Fruit fly (Drosophila melanogaster) whole organism, embryonic: ENCODE data around the gene Pax.

Source experiments
- Bteb2 ChIP-seq: fragments of 200-800 bp; sonication (Bioruptor generic); optimal IDR thresholded peaks from 2 replicates; lab custom pipeline; 2016; ENCODE audit warnings: missing biosample characterization, missing genetic modification characterization
- CG12104 ChIP-seq: fragments of 200-800 bp; sonication (Bioruptor generic); optimal IDR thresholded peaks from 3 replicates; lab custom pipeline; 2016; ENCODE audit warnings: missing biosample characterization, missing genetic modification characterization
- CG12659 ChIP-seq: fragments of 200-800 bp; sonication (Bioruptor generic); optimal IDR thresholded peaks from 3 replicates; lab custom pipeline; 2017; ENCODE audit warnings: mild to moderate bottlenecking, missing biosample characterization, missing genetic modification reagents, missing genetic modification characterization
- CG14441 ChIP-seq: fragments of 200-800 bp; sonication (Bioruptor generic); IDR thresholded peaks from 2 replicates; pipeline ENCODE4 v1.3.6; 2022; ENCODE audit warnings: missing biosample characterization, missing genetic modification characterization
- CG14710 ChIP-seq: fragments of 200-800 bp; sonication (Bioruptor generic); optimal IDR thresholded peaks from 3 replicates; lab custom pipeline; 2019; ENCODE audit warnings: missing biosample characterization, mild to moderate bottlenecking, missing genetic modification characterization, moderate library complexity
- CG14965 ChIP-seq: fragments of 200-800 bp; sonication (Bioruptor generic); optimal IDR thresholded peaks from 2 replicates; lab custom pipeline; 2016; ENCODE audit warnings: missing biosample characterization, missing genetic modification characterization, borderline replicate concordance
- CG15073 ChIP-seq: fragments of 200-800 bp; sonication (Bioruptor generic); optimal IDR thresholded peaks from 2 replicates; lab custom pipeline; 2016; ENCODE audit warnings: missing biosample characterization, missing genetic modification characterization
- CG1603 ChIP-seq: fragments of 200-800 bp; sonication (Bioruptor generic); optimal IDR thresholded peaks from 2 replicates; lab custom pipeline; 2019; ENCODE audit warnings: missing biosample characterization, mild to moderate bottlenecking, missing genetic modification characterization, moderate library complexity
- CG1647 ChIP-seq: fragments of 200-800 bp; sonication (Bioruptor generic); optimal IDR thresholded peaks from 3 replicates; lab custom pipeline; 2016; ENCODE audit warnings: missing biosample characterization, missing genetic modification characterization
- CG17186 ChIP-seq: fragments of 200-800 bp; sonication (Bioruptor generic); optimal IDR thresholded peaks from 3 replicates; lab custom pipeline; 2017; ENCODE audit warnings: missing biosample characterization, missing genetic modification reagents, missing genetic modification characterization
- CG17328 ChIP-seq: fragments of 200-800 bp; sonication (Bioruptor generic); IDR thresholded peaks from 2 replicates; pipeline ENCODE4 v1.3.6; 2022; ENCODE audit warnings: missing biosample characterization, missing genetic modification characterization
- CG18011 ChIP-seq: fragments of 200-800 bp; sonication (Bioruptor generic); optimal IDR thresholded peaks from 2 replicates; lab custom pipeline; 2017; ENCODE audit warnings: missing biosample characterization, missing genetic modification characterization, mild to moderate bottlenecking, moderate library complexity, missing genotype
- CG18599 ChIP-seq: fragments of 200-800 bp; sonication (Bioruptor generic); optimal IDR thresholded peaks from 3 replicates; lab custom pipeline; 2017; ENCODE audit warnings: missing biosample characterization, missing genetic modification characterization, mild to moderate bottlenecking, moderate library complexity, missing genetic modification reagents
- CG30403 ChIP-seq: fragments of 200-800 bp; sonication (Bioruptor generic); optimal IDR thresholded peaks from 3 replicates; lab custom pipeline; 2016; ENCODE audit warnings: missing biosample characterization, missing genetic modification characterization
- CG34376 ChIP-seq: fragments of 200-800 bp; sonication (Bioruptor generic); optimal IDR thresholded peaks from 2 replicates; lab custom pipeline; 2018; ENCODE audit warnings: missing biosample characterization, mild to moderate bottlenecking, missing genetic modification characterization
- CG4360 ChIP-seq: fragments of 200-800 bp; sonication (Bioruptor generic); IDR thresholded peaks from 2 replicates; pipeline ENCODE4 v1.3.6; 2022; ENCODE audit warnings: missing biosample characterization, missing genetic modification characterization
- CG4617 ChIP-seq: fragments of 200-800 bp; sonication (Bioruptor generic); optimal IDR thresholded peaks from 3 replicates; lab custom pipeline; 2016; ENCODE audit warnings: missing biosample characterization, missing genetic modification characterization, borderline replicate concordance
- CG6654 ChIP-seq: fragments of 200-800 bp; sonication (Bioruptor generic); optimal IDR thresholded peaks from 2 replicates; lab custom pipeline; 2017; ENCODE audit warnings: missing biosample characterization, mild to moderate bottlenecking, missing genetic modification characterization
- CG6683 ChIP-seq: fragments of 200-800 bp; sonication (Bioruptor generic); optimal IDR thresholded peaks from 2 replicates; lab custom pipeline; 2017; ENCODE audit warnings: missing biosample characterization, mild to moderate bottlenecking, missing genetic modification characterization, missing genetic modification reagents
- CG7556 ChIP-seq: fragments of 200-800 bp; sonication (Bioruptor generic); optimal IDR thresholded peaks from 2 replicates; lab custom pipeline; 2017; ENCODE audit warnings: missing biosample characterization, mild to moderate bottlenecking, missing genetic modification characterization
- CG7987 ChIP-seq: fragments of 200-800 bp; sonication (Bioruptor generic); optimal IDR thresholded peaks from 2 replicates; lab custom pipeline; 2018; ENCODE audit warnings: missing biosample characterization, mild to moderate bottlenecking, missing genetic modification characterization, moderate library complexity
- CG8924 ChIP-seq: fragments of 200-800 bp; optimal IDR thresholded peaks from 3 replicates; lab custom pipeline; 2019; ENCODE audit warnings: missing biosample characterization, mild to moderate bottlenecking, missing genetic modification characterization, moderate library complexity
- CG9609 ChIP-seq: fragments of 200-800 bp; sonication (Bioruptor generic); optimal IDR thresholded peaks from 3 replicates; lab custom pipeline; 2016; ENCODE audit warnings: missing biosample characterization, missing genetic modification characterization
- CkIIα-i1 ChIP-seq: fragments of 200-800 bp; sonication (Bioruptor generic); IDR thresholded peaks from 2 replicates; pipeline ENCODE4 v1.3.6; 2022; ENCODE audit warnings: missing biosample characterization, missing genetic modification characterization
- Drgx ChIP-seq: fragments of 200-800 bp; sonication (Bioruptor generic); IDR thresholded peaks from 2 replicates; pipeline ENCODE4 v1.3.6; 2022; ENCODE audit warnings: missing biosample characterization, missing genetic modification characterization
- Hand ChIP-seq: fragments of 200-800 bp; sonication (Bioruptor generic); optimal IDR thresholded peaks from 2 replicates; lab custom pipeline; 2017; ENCODE audit warnings: mild to moderate bottlenecking, missing biosample characterization, missing genetic modification reagents, missing genetic modification characterization
- HmgD ChIP-seq: fragments of 200-800 bp; sonication (Bioruptor generic); optimal IDR thresholded peaks from 3 replicates; lab custom pipeline; 2016; ENCODE audit warnings: missing biosample characterization, missing genetic modification characterization
- MBD-R2 ChIP-seq: fragments of 200-800 bp; sonication (Bioruptor generic); IDR thresholded peaks from 2 replicates; pipeline ENCODE4 v1.3.6; 2022; ENCODE audit warnings: missing biosample characterization, missing genetic modification characterization
- Sry-β ChIP-seq: fragments of 200-800 bp; sonication (Bioruptor generic); optimal IDR thresholded peaks from 2 replicates; lab custom pipeline; 2018; ENCODE audit warnings: missing biosample characterization, mild to moderate bottlenecking, missing genetic modification characterization, moderate library complexity
- ase ChIP-seq: fragments of 200-800 bp; sonication (Bioruptor generic); IDR thresholded peaks from 3 replicates; pipeline ENCODE4 v1.3.6; 2022; ENCODE audit warnings: missing biosample characterization, missing genetic modification characterization
- az2 ChIP-seq: fragments of 200-800 bp; sonication (Bioruptor generic); optimal IDR thresholded peaks from 3 replicates; lab custom pipeline; 2016; ENCODE audit warnings: missing biosample characterization, missing genetic modification characterization
- bcd ChIP-seq: fragments of 200-800 bp; sonication (Bioruptor generic); optimal IDR thresholded peaks from 2 replicates; lab custom pipeline; 2017; ENCODE audit warnings: missing biosample characterization, mild to moderate bottlenecking, missing genetic modification characterization
- bsh ChIP-seq, 2 experiments: fragments of 200-800 bp; sonication (Bioruptor generic); optimal IDR thresholded peaks; 2 replicates each; lab custom pipeline; 2017 to 2018; ENCODE audit warnings: mild to moderate bottlenecking in 2 of 2, missing biosample characterization in 2 of 2, missing genetic modification characterization in 2 of 2, moderate library complexity in 1 of 2
- crp ChIP-seq, 2 experiments: fragments of 200-800 bp; sonication (Bioruptor generic); optimal IDR thresholded peaks; 2 replicates in 1 of 2; 3 replicates in 1 of 2; lab custom pipeline; 2017; ENCODE audit warnings: missing biosample characterization in 2 of 2, missing genetic modification characterization in 2 of 2, mild to moderate bottlenecking in 1 of 2, moderate library complexity in 1 of 2
- danr ChIP-seq: fragments of 200-800 bp; sonication (Bioruptor generic); IDR thresholded peaks from 2 replicates; pipeline ENCODE4 v1.3.6; 2022; ENCODE audit warnings: missing biosample characterization, missing genetic modification characterization
- dmrt11E ChIP-seq: fragments of 200-800 bp; sonication (Bioruptor generic); optimal IDR thresholded peaks from 3 replicates; lab custom pipeline; 2018; ENCODE audit warnings: missing biosample characterization, mild to moderate bottlenecking, missing genetic modification characterization, moderate library complexity
- emc ChIP-seq: fragments of 200-800 bp; sonication (Bioruptor generic); optimal IDR thresholded peaks from 2 replicates; lab custom pipeline; 2016; ENCODE audit warnings: missing biosample characterization, missing genetic modification characterization
- ems ChIP-seq: fragments of 200-800 bp; sonication (Bioruptor generic); optimal IDR thresholded peaks from 3 replicates; lab custom pipeline; 2016; ENCODE audit warnings: missing biosample characterization, missing genetic modification characterization
- hb ChIP-seq: fragments of 200-800 bp; sonication (Bioruptor generic); IDR thresholded peaks from 3 replicates; pipeline ENCODE4 v1.3.6; 2022; ENCODE audit warnings: missing biosample characterization, missing genetic modification characterization; ENCODE audit not compliant: partially characterized antibody
- hkb ChIP-seq, 2 experiments: fragments of 200-800 bp in 1 of 2; fragments of >200 bp in 1 of 2; sonication (Bioruptor generic) in 1 of 2; IDR thresholded peaks in 1 of 2; optimal IDR thresholded peaks in 1 of 2; 2 replicates each; pipeline versions ENCODE4 v1.3.6 to Lab custom; 2017 to 2022; ENCODE audit warnings: missing biosample characterization in 1 of 2, missing genetic modification characterization in 1 of 2
- lab ChIP-seq: fragments of 200-800 bp; sonication (Bioruptor generic); optimal IDR thresholded peaks from 3 replicates; lab custom pipeline; 2017; ENCODE audit warnings: missing biosample characterization, missing genetic modification characterization, mild to moderate bottlenecking, moderate library complexity, missing genetic modification reagents
- maf-S ChIP-seq: fragments of 200-800 bp; sonication (Bioruptor generic); optimal IDR thresholded peaks from 2 replicates; lab custom pipeline; 2016; ENCODE audit warnings: missing biosample characterization, missing genetic modification characterization
- otp ChIP-seq: fragments of 200-800 bp; sonication (Bioruptor generic); IDR thresholded peaks from 3 replicates; pipeline ENCODE4, ENCODE4 v1.3.6; 2022; ENCODE audit warnings: missing biosample characterization, missing genetic modification characterization
- psq ChIP-seq: fragments of 200-800 bp; sonication (Bioruptor generic); optimal IDR thresholded peaks from 2 replicates; lab custom pipeline; 2017; ENCODE audit warnings: missing biosample characterization, missing genetic modification characterization
- rib ChIP-seq: fragments of 200-800 bp; sonication (Bioruptor generic); IDR thresholded peaks from 2 replicates; pipeline ENCODE4 v1.3.6; 2022; ENCODE audit warnings: missing biosample characterization, missing genetic modification characterization
- row ChIP-seq: fragments of 200-800 bp; sonication (Bioruptor generic); IDR thresholded peaks from 3 replicates; pipeline ENCODE4 v1.3.6; 2022; ENCODE audit warnings: missing biosample characterization, missing genetic modification characterization
- salm ChIP-seq: fragments of 200-800 bp; sonication (Bioruptor generic); optimal IDR thresholded peaks from 2 replicates; lab custom pipeline; 2018; ENCODE audit warnings: missing biosample characterization, mild to moderate bottlenecking, missing genetic modification characterization
- sisA ChIP-seq: fragments of 200-800 bp; sonication (Bioruptor generic); IDR thresholded peaks from 2 replicates; pipeline ENCODE4 v1.3.6; 2022; ENCODE audit warnings: missing biosample characterization, missing genetic modification characterization
- sob ChIP-seq: fragments of 200-800 bp; sonication (Bioruptor generic); IDR thresholded peaks from 2 replicates; pipeline ENCODE4 v1.3.6; 2022; ENCODE audit warnings: missing biosample characterization, missing genetic modification characterization
- tin ChIP-seq: fragments of 200-800 bp; sonication (Bioruptor generic); optimal IDR thresholded peaks from 3 replicates; lab custom pipeline; 2016; ENCODE audit warnings: missing biosample characterization, missing genetic modification characterization

The Pax gene

dm6 chr2L:19453381-19453780 is 27.0 kb upstream of the Pax start, which contains the start of gene Top2 (continued):
- no peak for TF ChIP-seq CG17328 (GFP tag; lab: Robert Waterston, UW)
- TF ChIP-seq bsh (GFP tag; optimal IDR thresholded peaks at IDR 0.05; lab: Kevin White, UChicago), result no peak
- no peak for TF ChIP-seq CG14441 (GFP tag; lab: Robert Waterston, UW)
- peak; percentile 94 for TF ChIP-seq CG14710 (tag; lab: Kevin White, UChicago)
- no peak for TF ChIP-seq CG34376
- TF ChIP-seq sisA (GFP tag; lab: Robert Waterston, UW), result no peak
- peak; percentile 64 for TF ChIP-seq maf-S (GFP tag; lab: Kevin White, UChicago)
- peak; percentile 89 for TF ChIP-seq MBD-R2 (GFP tag; lab: Robert Waterston, UW)
- TF ChIP-seq Sry-β (GFP tag; lab: Kevin White, UChicago), result peak; percentile 50
- peak; percentile 8 for TF ChIP-seq dmrt11E (tag; lab: Kevin White, UChicago)
- TF ChIP-seq az2 (GFP tag; lab: Kevin White, UChicago), result no peak
- peak in 1 of 2 experiments; percentile 30 for TF ChIP-seq crp (GFP tag; optimal IDR thresholded peaks at IDR 0.05; lab: Kevin White, UChicago)
- peak; percentile 28 for TF ChIP-seq CG9609 (GFP tag; lab: Kevin White, UChicago)
- TF ChIP-seq HmgD, result peak; percentile 95
- TF ChIP-seq CG4617 (GFP tag; lab: Kevin White, UChicago), result peak; percentile 82
- peak; percentile 29 for TF ChIP-seq ems (GFP tag; lab: Kevin White, UChicago)
- no peak for TF ChIP-seq danr
- peak; percentile 76 for TF ChIP-seq hb (GFP tag; lab: Robert Waterston, UW)
- TF ChIP-seq Drgx (GFP tag; lab: Robert Waterston, UW), result no peak
- TF ChIP-seq row, result peak; percentile 81
- no peak for TF ChIP-seq emc (GFP tag; lab: Kevin White, UChicago)
- peak; percentile 94 for TF ChIP-seq CG1603 (tag; lab: Kevin White, UChicago)
- TF ChIP-seq CG12104 (GFP tag; lab: Kevin White, UChicago), result no peak
- no peak for TF ChIP-seq ase (GFP tag; lab: Robert Waterston, UW)
- no peak for TF ChIP-seq rib
- TF ChIP-seq salm (tag; lab: Kevin White, UChicago), result no peak
- TF ChIP-seq hkb (optimal IDR thresholded peaks at IDR 0.05; lab: Kevin White, UChicago), result no peak
- TF ChIP-seq hkb (GFP tag; IDR thresholded peaks at IDR 0.05; lab: Robert Waterston, UW), result peak; percentile 29; the same call in 1 of the 2 replicates
- TF ChIP-seq CG15073 (GFP tag; lab: Kevin White, UChicago), result no peak
- TF ChIP-seq Bteb2 (GFP tag; lab: Kevin White, UChicago), result peak; percentile 0
- no peak for TF ChIP-seq Hand (GFP tag; lab: Kevin White, UChicago)
- TF ChIP-seq lab (GFP tag; lab: Kevin White, UChicago), result no peak
- no peak for TF ChIP-seq CG6654 (GFP tag; lab: Kevin White, UChicago)
- peak; percentile 44 for TF ChIP-seq bcd (GFP tag; lab: Kevin White, UChicago)
- TF ChIP-seq psq, result no peak
- TF ChIP-seq CG17186 (GFP tag; lab: Kevin White, UChicago), result peak; percentile 92
- TF ChIP-seq CG4360, result no peak
- no peak for TF ChIP-seq CkIIα-i1
- peak; percentile 72 for TF ChIP-seq CG7987 (GFP tag; lab: Kevin White, UChicago)
- peak; percentile 48 for TF ChIP-seq tin (GFP tag; lab: Kevin White, UChicago)
- TF ChIP-seq CG18599 (GFP tag; lab: Kevin White, UChicago), result no peak
- TF ChIP-seq CG7556 (GFP tag; lab: Kevin White, UChicago), result no peak
- no peak for TF ChIP-seq CG14965 (GFP tag; lab: Kevin White, UChicago)
- no peak for TF ChIP-seq otp (GFP tag; lab: Robert Waterston, UW)
- peak; percentile 48; the same call in 1 of the 2 replicates for TF ChIP-seq sob (GFP tag; lab: Robert Waterston, UW)
- TF ChIP-seq CG18011 (GFP tag; lab: Kevin White, UChicago), result no peak
- TF ChIP-seq CG6683 (GFP tag; lab: Kevin White, UChicago), result no peak
- peak; percentile 79 for TF ChIP-seq CG12659 (GFP tag; lab: Kevin White, UChicago)
- peak; percentile 27 for TF ChIP-seq CG8924 (tag; lab: Kevin White, UChicago)
- TF ChIP-seq CG30403 (GFP tag; lab: Kevin White, UChicago), result peak; percentile 27
- no peak for TF ChIP-seq CG1647 (GFP tag; lab: Kevin White, UChicago)
